Worm (Caenorhabditis elegans) whole organism, young adult: Measurements from ENCODE around the gene ZK1307.7.

Experiments used
- B0035.1 ChIP-seq: sonication (generic microtip); optimal IDR thresholded peaks from 2 replicates; lab custom pipeline; 2016; ENCODE audit warnings: missing genetic modification characterization, mild to moderate bottlenecking, missing compliant biosample characterization, missing genotype, missing genetic modification reagents
- B0336.3 ChIP-seq: fragments of 200-800 bp; sonication (Bioruptor generic); IDR thresholded peaks from 2 replicates; pipeline ENCODE4 v1.3.6; 2022; ENCODE audit warnings: missing genetic modification characterization, missing compliant biosample characterization
- C06A6.2 ChIP-seq: fragments of 200-800 bp; sonication (Bioruptor generic); conservative IDR thresholded peaks from 2 replicates; pipeline ENCODE4 v1.3.6; 2022; ENCODE audit warnings: missing genetic modification characterization, missing compliant biosample characterization
- F10E7.11 ChIP-seq: sonication (generic microtip); optimal IDR thresholded peaks from 2 replicates; lab custom pipeline; 2017; ENCODE audit warnings: mild to moderate bottlenecking, missing genetic modification characterization, moderate library complexity, missing compliant biosample characterization
- F22D6.2 ChIP-seq: sonication (generic microtip); optimal IDR thresholded peaks from 2 replicates; lab custom pipeline; 2016; ENCODE audit warnings: mild to moderate bottlenecking, missing genetic modification characterization, missing compliant biosample characterization
- F49E8.2 ChIP-seq: sonication (generic microtip); optimal IDR thresholded peaks from 3 replicates; lab custom pipeline; 2017; ENCODE audit warnings: missing genetic modification characterization, mild to moderate bottlenecking, missing compliant biosample characterization, antibody characterized with exemption, moderate library complexity; ENCODE audit not compliant: insufficient read depth
- F57A8.1 ChIP-seq: fragments of 200-800 bp; sonication (Bioruptor generic); optimal IDR thresholded peaks from 2 replicates; lab custom pipeline; 2018; ENCODE audit warnings: mild to moderate bottlenecking, missing genetic modification characterization, moderate library complexity, missing compliant biosample characterization
- K11D2.4 ChIP-seq: fragments of 200-800 bp; sonication (Bioruptor generic); IDR thresholded peaks from 2 replicates; pipeline ENCODE4 v1.3.6; 2022; ENCODE audit warnings: missing genetic modification reagents, missing genetic modification characterization, missing compliant biosample characterization
- K12H6.12 ChIP-seq: fragments of 200-800 bp; sonication (Bioruptor generic); optimal IDR thresholded peaks from 2 replicates; lab custom pipeline; 2018; ENCODE audit warnings: mild to moderate bottlenecking, missing genetic modification characterization, missing compliant biosample characterization
- Y56A3A.18 ChIP-seq: fragments of 200-800 bp; sonication (Bioruptor generic); IDR thresholded peaks from 2 replicates; pipeline ENCODE4 v1.3.6; 2022; ENCODE audit warnings: missing genetic modification reagents, missing genetic modification characterization, missing compliant biosample characterization
- Y95B8A.8 ChIP-seq: fragments of 200-800 bp; sonication (Bioruptor generic); IDR thresholded peaks from 2 replicates; pipeline ENCODE4 v1.3.6; 2022; ENCODE audit warnings: missing genetic modification reagents, missing genetic modification characterization, missing compliant biosample characterization
- ZK185.1 ChIP-seq: sonication (generic microtip); optimal IDR thresholded peaks from 2 replicates; lab custom pipeline; 2016; ENCODE audit warnings: mild to moderate bottlenecking, missing genetic modification characterization, missing compliant biosample characterization; ENCODE audit not compliant: poor library complexity, severe bottlenecking
- ama-1 ChIP-seq, 3 experiments: fragments of 150-350 bp in 1 of 3; sonication (generic microtip) in 2 of 3; optimal IDR thresholded peaks; 2 replicates each; lab custom pipeline; 2014 to 2018; ENCODE audit warnings: missing biosample characterization in 2 of 3, missing genetic modification characterization in 2 of 3, missing genetic modification reagents in 2 of 3
- aptf-3 ChIP-seq: fragments of 200-800 bp; sonication (Bioruptor generic); IDR thresholded peaks from 2 replicates; pipeline ENCODE4 v1.3.6; 2022; ENCODE audit warnings: missing genetic modification characterization, missing compliant biosample characterization
- atf-7 ChIP-seq: sonication (generic microtip); optimal IDR thresholded peaks from 2 replicates; lab custom pipeline; 2017; ENCODE audit warnings: mild to moderate bottlenecking, missing genetic modification characterization, missing compliant biosample characterization
- attf-5 ChIP-seq: fragments of 200-800 bp; sonication (Bioruptor generic); optimal IDR thresholded peaks from 2 replicates; lab custom pipeline; 2018; ENCODE audit warnings: mild to moderate bottlenecking, missing genetic modification characterization, missing compliant biosample characterization
- attf-6 ChIP-seq: fragments of 200-800 bp; sonication (Bioruptor generic); IDR thresholded peaks from 2 replicates; pipeline ENCODE4 v1.3.6; 2022; ENCODE audit warnings: missing genetic modification reagents, missing genetic modification characterization, missing compliant biosample characterization
- bed-1 ChIP-seq: fragments of 200-800 bp; sonication (Bioruptor generic); IDR thresholded peaks from 2 replicates; pipeline ENCODE4 v1.3.6; 2022; ENCODE audit warnings: missing genetic modification reagents, missing genetic modification characterization, missing compliant biosample characterization
- cebp-1 ChIP-seq, 2 experiments: fragments of 200-800 bp in 1 of 2; sonication (Bioruptor generic) in 1 of 2; sonication (generic microtip) in 1 of 2; IDR thresholded peaks in 1 of 2; optimal IDR thresholded peaks in 1 of 2; 2 replicates each; pipeline versions ENCODE4 v1.3.6 to Lab custom; 2017 to 2022; ENCODE audit warnings: missing compliant biosample characterization in 2 of 2, missing genetic modification characterization in 2 of 2, mild to moderate bottlenecking in 1 of 2, missing genetic modification reagents in 1 of 2, moderate library complexity in 1 of 2
- ceh-40 ChIP-seq: fragments of 200-800 bp; sonication (Bioruptor generic); IDR thresholded peaks from 2 replicates; pipeline ENCODE4 v1.3.6; 2022; ENCODE audit warnings: missing genetic modification characterization, missing compliant biosample characterization
- ceh-91 ChIP-seq: fragments of 200-800 bp; sonication (Bioruptor generic); IDR thresholded peaks from 2 replicates; pipeline ENCODE4 v1.3.6; 2022; ENCODE audit warnings: missing genetic modification reagents, missing genetic modification characterization, missing compliant biosample characterization
- die-1 ChIP-seq: sonication (generic microtip); optimal IDR thresholded peaks from 2 replicates; lab custom pipeline; 2016; ENCODE audit warnings: missing genotype, mild to moderate bottlenecking, missing genetic modification characterization, missing compliant biosample characterization
- dox-1 ChIP-seq: fragments of 200-800 bp; sonication (Bioruptor generic); IDR thresholded peaks from 2 replicates; pipeline ENCODE4 v1.3.6; 2022; ENCODE audit warnings: missing genetic modification reagents, missing genetic modification characterization, missing compliant biosample characterization
- egl-44 ChIP-seq: fragments of 200-800 bp; sonication (Bioruptor generic); IDR thresholded peaks from 2 replicates; pipeline ENCODE4 v1.3.6; 2022; ENCODE audit warnings: missing genetic modification reagents, missing genetic modification characterization, missing compliant biosample characterization
- egrh-3 ChIP-seq: fragments of 200-800 bp; sonication (Bioruptor generic); IDR thresholded peaks from 2 replicates; pipeline ENCODE4 v1.3.6; 2022; ENCODE audit warnings: missing genetic modification reagents, missing genetic modification characterization, missing compliant biosample characterization
- ekl-4 ChIP-seq: fragments of 200-800 bp; sonication (Bioruptor generic); IDR thresholded peaks from 2 replicates; pipeline ENCODE4 v1.3.6; 2022; ENCODE audit warnings: missing genetic modification reagents, missing genetic modification characterization, missing compliant biosample characterization
- ets-4 ChIP-seq: fragments of 200-800 bp; sonication (Bioruptor generic); optimal IDR thresholded peaks from 2 replicates; lab custom pipeline; 2018; ENCODE audit warnings: mild to moderate bottlenecking, missing genetic modification characterization, missing compliant biosample characterization
- hsf-1 ChIP-seq: fragments of 200-800 bp; sonication (Bioruptor generic); IDR thresholded peaks from 2 replicates; pipeline ENCODE4 v1.3.6; 2022; ENCODE audit warnings: missing genetic modification reagents, missing genetic modification characterization, missing compliant biosample characterization
- let-526 ChIP-seq: fragments of 200-800 bp; sonication (Bioruptor generic); IDR thresholded peaks from 2 replicates; pipeline ENCODE4 v1.3.6; 2022; ENCODE audit warnings: missing genetic modification reagents, missing genetic modification characterization, missing compliant biosample characterization
- lin-35 ChIP-seq, 3 experiments: fragments of 150-350 bp in 2 of 3; sonication (generic microtip) in 1 of 3; optimal IDR thresholded peaks; 2 replicates each; lab custom pipeline; 2014 to 2018; ENCODE audit warnings: missing biosample characterization in 3 of 3, missing genetic modification characterization in 3 of 3, missing genetic modification reagents in 3 of 3
- lin-40 ChIP-seq: sonication (generic microtip); optimal IDR thresholded peaks from 2 replicates; lab custom pipeline; 2016; ENCODE audit warnings: missing genetic modification characterization, mild to moderate bottlenecking, missing compliant biosample characterization, missing genotype, missing genetic modification reagents
- madf-10 ChIP-seq: sonication (generic microtip); optimal IDR thresholded peaks from 2 replicates; lab custom pipeline; 2016; ENCODE audit warnings: mild to moderate bottlenecking, missing genetic modification characterization, missing compliant biosample characterization
- mcd-1 ChIP-seq: fragments of 200-800 bp; sonication (Bioruptor generic); IDR thresholded peaks from 2 replicates; pipeline ENCODE4 v1.3.6; 2022; ENCODE audit warnings: missing genetic modification reagents, missing genetic modification characterization, missing compliant biosample characterization
- nhr-27 ChIP-seq: fragments of 200-800 bp; sonication (Bioruptor generic); optimal IDR thresholded peaks from 2 replicates; lab custom pipeline; 2018; ENCODE audit warnings: mild to moderate bottlenecking, missing genetic modification characterization, moderate library complexity, missing compliant biosample characterization
- nhr-90 ChIP-seq: sonication (generic microtip); optimal IDR thresholded peaks from 2 replicates; lab custom pipeline; 2016; ENCODE audit warnings: missing genotype, mild to moderate bottlenecking, missing genetic modification characterization, missing compliant biosample characterization
- rec-8 ChIP-seq, 2 experiments: sonication (generic microtip); optimal IDR thresholded peaks; 2 replicates each; lab custom pipeline; 2016; ENCODE audit warnings: mild to moderate bottlenecking in 2 of 2, missing genetic modification characterization in 2 of 2, missing genetic modification reagents in 2 of 2, missing genotype in 2 of 2, missing biosample characterization in 1 of 2, missing compliant biosample characterization in 1 of 2, moderate library complexity in 1 of 2
- rpc-1 ChIP-seq, 2 experiments: fragments of 150-350 bp in 1 of 2; sonication (generic microtip) in 1 of 2; optimal IDR thresholded peaks; 2 replicates each; lab custom pipeline; 2014 to 2018; ENCODE audit warnings: missing biosample characterization in 1 of 2, missing genetic modification characterization in 1 of 2, missing genetic modification reagents in 1 of 2, missing genotype in 1 of 2
- snpc-4 ChIP-seq, 5 experiments: fragments of 150-350 bp in 1 of 5; sonication (generic microtip) in 4 of 5; optimal IDR thresholded peaks; 2 replicates each; lab custom pipeline; 2014 to 2018; ENCODE audit warnings: missing genetic modification characterization in 5 of 5, missing biosample characterization in 3 of 5, antibody characterized with exemption in 2 of 5, mild to moderate bottlenecking in 2 of 5, missing compliant biosample characterization in 2 of 5, missing genotype in 2 of 5, moderate library complexity in 2 of 5, missing genetic modification reagents in 1 of 5
- somi-1 ChIP-seq: fragments of 200-800 bp; sonication (Bioruptor generic); optimal IDR thresholded peaks from 2 replicates; lab custom pipeline; 2018; ENCODE audit warnings: mild to moderate bottlenecking, missing genetic modification characterization, missing compliant biosample characterization
- zfh-2 ChIP-seq: fragments of 200-800 bp; sonication (Bioruptor generic); conservative IDR thresholded peaks from 2 replicates; pipeline ENCODE4 v1.3.6; 2022; ENCODE audit warnings: missing genetic modification reagents, missing genetic modification characterization, missing compliant biosample characterization
- zim-3 ChIP-seq: sonication (generic microtip); optimal IDR thresholded peaks from 2 replicates; lab custom pipeline; 2017; ENCODE audit warnings: mild to moderate bottlenecking, missing genetic modification characterization, moderate library complexity, missing compliant biosample characterization
- ztf-18 ChIP-seq: sonication (generic microtip); optimal IDR thresholded peaks from 2 replicates; lab custom pipeline; 2016; ENCODE audit warnings: missing genotype, mild to moderate bottlenecking, missing genetic modification characterization, missing compliant biosample characterization
- ztf-26 ChIP-seq: sonication (generic microtip); optimal IDR thresholded peaks from 2 replicates; lab custom pipeline; 2017; ENCODE audit warnings: missing genetic modification characterization, missing compliant biosample characterization

ZK1307.7 gene

DNA sequence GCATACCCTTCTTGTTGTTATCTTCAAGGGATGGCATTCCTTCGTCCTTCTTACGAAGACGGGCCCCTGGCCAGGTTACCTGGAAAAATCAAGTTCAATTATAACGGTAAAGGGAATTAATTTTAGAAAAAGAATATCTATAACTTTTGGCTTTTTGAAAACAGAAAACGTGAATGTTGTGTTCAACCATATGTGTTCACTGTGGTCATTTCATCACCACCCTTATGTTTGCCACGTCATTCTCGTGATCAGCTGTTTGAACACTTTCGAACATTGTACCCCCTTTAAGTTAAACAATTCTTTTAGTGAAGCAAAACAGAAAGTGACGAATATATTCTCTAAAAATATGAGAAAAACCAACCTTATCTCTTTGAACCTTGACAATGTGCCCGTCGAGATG is 17.6 kb upstream of the ZK1307.7 start:
- TF ChIP-seq cebp-1 (GFP tag; IDR thresholded peaks at IDR 0.05; lab: Robert Waterston, UW) = peak; percentile 75
- TF ChIP-seq cebp-1 (tag; optimal IDR thresholded peaks at IDR 0.05; lab: Kevin White, UChicago) = peak; percentile 75
- peak; percentile 16; the same call in 1 of the 2 replicates for TF ChIP-seq let-526 (GFP tag; lab: Robert Waterston, UW)
- TF ChIP-seq B0336.3 (GFP tag; lab: Robert Waterston, UW) = no peak
- peak; percentile 6 for TF ChIP-seq F10E7.11 (tag; lab: Kevin White, UChicago)
- TF ChIP-seq ZK185.1 (tag; lab: Kevin White, UChicago) = peak; percentile 37
- 0 out of 2 replicates have a peak, but pooled peaks have one; percentile 5 for TF ChIP-seq Y95B8A.8 (GFP tag; lab: Robert Waterston, UW)
- no peak for TF ChIP-seq ceh-40 (GFP tag; lab: Robert Waterston, UW)
- TF ChIP-seq zim-3 (tag; lab: Kevin White, UChicago) = peak; percentile 36
- TF ChIP-seq, all 124 proteins: peak for 6

- TF ChIP-seq Y56A3A.18 (GFP tag; lab: Robert Waterston, UW) (0 out of 2 replicates have a peak, but pooled peaks have one; percentile 36), ama-1 (optimal IDR thresholded peaks at IDR 0.05; lab: Kevin White, UChicago) (peak; percentile 39), ama-1 (GFP tag; optimal IDR thresholded peaks at IDR 0.05; lab: Kevin White, UChicago) (no peak), lin-35 (GFP tag; optimal IDR thresholded peaks at IDR 0.05; lab: Kevin White, UChicago) (no peak), ztf-18 (tag; lab: Kevin White, UChicago) (no peak), B0336.3 (GFP tag; lab: Robert Waterston, UW) (peak; percentile 41; the same call in 1 of the 2 replicates), K11D2.4 (peak; percentile 19; the same call in 1 of the 2 replicates), mcd-1 (GFP tag; lab: Robert Waterston, UW) (peak; percentile 35; the same call in 1 of the 2 replicates), atf-7 (tag; lab: Kevin White, UChicago) (peak; percentile 47), F22D6.2 (peak; percentile 5), aptf-3 (no peak), die-1 (tag; lab: Kevin White, UChicago) (peak; percentile 20), bed-1 (no peak), B0035.1 (no peak), nhr-90 (tag; lab: Kevin White, UChicago) (peak; percentile 50), madf-10 (peak; percentile 15), cebp-1 (GFP tag; IDR thresholded peaks at IDR 0.05; lab: Robert Waterston, UW) (no peak), cebp-1 (tag; optimal IDR thresholded peaks at IDR 0.05; lab: Kevin White, UChicago) (peak; percentile 44), attf-6 (no peak), ceh-91 (no peak), egl-44 (peak; percentile 56; the same call in 1 of the 2 replicates), C06A6.2 (GFP tag; lab: Robert Waterston, UW) (0 out of 2 replicates have a peak, but pooled peaks have one; percentile 11), F49E8.2 (no peak), dox-1 (GFP tag; lab: Robert Waterston, UW) (peak; percentile 49; the same call in 1 of the 2 replicates), rpc-1 (optimal IDR thresholded peaks at IDR 0.05; lab: Kevin White, UChicago) (no peak), rpc-1 (tag; optimal IDR thresholded peaks at IDR 0.05; lab: Kevin White, UChicago) (no peak), F57A8.1 (GFP tag; lab: Kevin White, UChicago) (no peak), hsf-1 (GFP tag; lab: Robert Waterston, UW) (no peak), snpc-4 (GFP tag; optimal IDR thresholded peaks at IDR 0.05; lab: Kevin White, UChicago) (no peak), snpc-4 (tag; optimal IDR thresholded peaks at IDR 0.05; lab: Kevin White, UChicago) (peak in 3 of 4 experiments; percentile 3 to 32 (median 6)), attf-5 (peak; percentile 50), somi-1 (peak; percentile 56), nhr-27 (tag; lab: Kevin White, UChicago) (no peak), ekl-4 (GFP tag; lab: Robert Waterston, UW) (no peak), ets-4 (GFP tag; lab: Kevin White, UChicago) (peak; percentile 94), rec-8 (tag; optimal IDR thresholded peaks at IDR 0.05; lab: Kevin White, UChicago) (no peak), egrh-3 (GFP tag; lab: Robert Waterston, UW) (no peak), zfh-2 (GFP tag; lab: Robert Waterston, UW) (0 out of 2 replicates have a peak, but pooled peaks have one; percentile 25), K12H6.12 (tag; lab: Kevin White, UChicago) (peak; percentile 25), ztf-26 (tag; lab: Kevin White, UChicago) (peak; percentile 27), lin-40 (tag; lab: Kevin White, UChicago) (no peak)
These were observed 17.0 kb upstream of the ZK1307.7 start for ce11 chrII:9619402-9619862.
